Worm (Caenorhabditis elegans): ENCODE data around the gene C15H9.5.

Gene C15H9.5

ce11 chrX:6134423-6134822, 41.3 kb downstream of the C15H9.5 start (continued):
- TF ChIP-seq pros-1 (tag; optimal IDR thresholded peaks at IDR 0.05) (no peak), pqm-1 (tag; optimal IDR thresholded peaks at IDR 0.05) (peak; percentile 15), ama-1 (optimal IDR thresholded peaks at IDR 0.05) (no peak), elt-4 (tag; optimal IDR thresholded peaks at IDR 0.05) (no peak), hlh-13 (GFP tag; optimal IDR thresholded peaks at IDR 0.05) (no peak), ceh-9 (tag; optimal IDR thresholded peaks at IDR 0.05) (no peak), unc-86 (tag; optimal IDR thresholded peaks at IDR 0.05) (no peak), sdc-2 (tag; optimal IDR thresholded peaks at IDR 0.05) (peak; percentile 16), hlh-8 (tag; optimal IDR thresholded peaks at IDR 0.05) (peak; percentile 21), tbx-2 (tag; optimal IDR thresholded peaks at IDR 0.05) (peak; percentile 52), ceh-18 (tag; optimal IDR thresholded peaks at IDR 0.05) (peak; percentile 40), tbx-7 (tag; optimal IDR thresholded peaks at IDR 0.05) (no peak), lin-11 (tag; optimal IDR thresholded peaks at IDR 0.05) (no peak), F13H6.1 (tag; optimal IDR thresholded peaks at IDR 0.05) (no peak), sox-2 (GFP tag; IDR thresholded peaks at IDR 0.05) (no peak), gmeb-2 (tag; optimal IDR thresholded peaks at IDR 0.05) (no peak), ceh-31 (tag; optimal IDR thresholded peaks at IDR 0.05) (peak; percentile 56), zip-5 (tag; optimal IDR thresholded peaks at IDR 0.05) (no peak)

- TF ChIP-seq unc-55 (GFP tag; optimal IDR thresholded peaks at IDR 0.05): no peak
- TF ChIP-seq eyg-1 (tag; optimal IDR thresholded peaks at IDR 0.05): no peak
- no peak for TF ChIP-seq ceh-18 (tag; optimal IDR thresholded peaks at IDR 0.05)
- TF ChIP-seq zip-5 (tag; optimal IDR thresholded peaks at IDR 0.05): no peak
- TF ChIP-seq odd-2 (tag; optimal IDR thresholded peaks at IDR 0.05): no peak
- no peak for TF ChIP-seq ref-2 (tag; optimal IDR thresholded peaks at IDR 0.05)
- TF ChIP-seq ceh-48 (tag; optimal IDR thresholded peaks at IDR 0.05): no peak
- TF ChIP-seq pat-9 (tag; optimal IDR thresholded peaks at IDR 0.05): no peak
- no peak for TF ChIP-seq ceh-9 (tag; optimal IDR thresholded peaks at IDR 0.05)
- TF ChIP-seq ceh-30 (tag; optimal IDR thresholded peaks at IDR 0.05): no peak
- TF ChIP-seq unc-42 (tag; optimal IDR thresholded peaks at IDR 0.05): no peak
- no peak for TF ChIP-seq hlh-8 (tag; optimal IDR thresholded peaks at IDR 0.05)
These were observed 45.1 kb downstream of the C15H9.5 start, which contains the start of gene Y72A10A.1 for ce11 chrX:6138243-6138642. Gene Y72A10A.1 (minus strand): TSS chrX:6138343.

- TF ChIP-seq unc-55 (GFP tag; optimal IDR thresholded peaks at IDR 0.05): peak; percentile 82
- TF ChIP-seq che-1 (tag; optimal IDR thresholded peaks at IDR 0.05): no peak
These were observed 52.8 kb downstream of the C15H9.5 start for ce11 chrX:6145921-6146320.
